Worm (Caenorhabditis elegans) whole organism, L3 larva: ENCODE data around the gene R07E3.7.

Source experiments
- R02D3.7 ChIP-seq: fragments of 150-350 bp; optimal IDR thresholded peaks from 2 replicates; lab custom pipeline; 2014; ENCODE audit warnings: missing biosample characterization, missing genetic modification characterization
- ceh-16 ChIP-seq: sonication (generic microtip); optimal IDR thresholded peaks from 2 replicates; lab custom pipeline; 2017; ENCODE audit warnings: missing biosample characterization, missing genetic modification characterization
- ceh-82 ChIP-seq: fragments of 150-350 bp; optimal IDR thresholded peaks from 2 replicates; lab custom pipeline; 2014; ENCODE audit warnings: missing biosample characterization, missing genetic modification characterization
- ceh-9 ChIP-seq: sonication (generic microtip); optimal IDR thresholded peaks from 2 replicates; lab custom pipeline; 2018; ENCODE audit warnings: missing biosample characterization, missing genetic modification characterization
- daf-12 ChIP-seq: fragments of 150-350 bp; optimal IDR thresholded peaks from 2 replicates; lab custom pipeline; 2014; ENCODE audit warnings: missing biosample characterization, missing genetic modification reagents, missing genetic modification characterization
- egl-27 ChIP-seq: sonication (generic microtip); optimal IDR thresholded peaks from 4 replicates; lab custom pipeline; 2017; ENCODE audit warnings: missing biosample characterization, missing genetic modification reagents, missing genetic modification characterization
- egl-5 ChIP-seq: fragments of 150-350 bp; optimal IDR thresholded peaks from 2 replicates; lab custom pipeline; 2017; ENCODE audit warnings: missing biosample characterization, missing genetic modification reagents, missing genetic modification characterization, inconsistent platforms
- elt-1 ChIP-seq: fragments of 150-350 bp; optimal IDR thresholded peaks from 2 replicates; lab custom pipeline; 2014; ENCODE audit warnings: missing biosample characterization, missing genetic modification characterization
- elt-2 ChIP-seq: sonication (generic microtip); optimal IDR thresholded peaks from 2 replicates; lab custom pipeline; 2016; ENCODE audit warnings: missing genetic modification reagents, mild to moderate bottlenecking, missing genetic modification characterization, missing compliant biosample characterization
- eor-1 ChIP-seq, 2 experiments: fragments of 150-350 bp; optimal IDR thresholded peaks; 2 replicates each; lab custom pipeline; 2014 to 2018; ENCODE audit warnings: missing biosample characterization in 2 of 2, missing genetic modification characterization in 2 of 2
- fkh-10 ChIP-seq: sonication (generic microtip); optimal IDR thresholded peaks from 2 replicates; lab custom pipeline; 2017; ENCODE audit warnings: missing biosample characterization, missing genetic modification reagents, missing genetic modification characterization
- fkh-2 ChIP-seq: fragments of 150-350 bp; optimal IDR thresholded peaks from 2 replicates; lab custom pipeline; 2014; ENCODE audit warnings: missing biosample characterization, missing genetic modification reagents, missing genetic modification characterization
- hmg-11 ChIP-seq: sonication (generic microtip); optimal IDR thresholded peaks from 2 replicates; lab custom pipeline; 2016; ENCODE audit warnings: missing genetic modification characterization, missing compliant biosample characterization
- jun-1 ChIP-seq: fragments of 150-350 bp; optimal IDR thresholded peaks from 2 replicates; lab custom pipeline; 2014; ENCODE audit warnings: missing biosample characterization, missing genetic modification reagents, missing genetic modification characterization
- lin-39 ChIP-seq: fragments of 150-350 bp; optimal IDR thresholded peaks from 2 replicates; lab custom pipeline; 2018; ENCODE audit warnings: missing biosample characterization, missing genetic modification reagents, missing genetic modification characterization
- lsy-12 ChIP-seq: sonication (generic microtip); optimal IDR thresholded peaks from 2 replicates; lab custom pipeline; 2016; ENCODE audit warnings: mild to moderate bottlenecking, missing genetic modification characterization, missing compliant biosample characterization
- mdl-1 ChIP-seq: fragments of 150-350 bp; optimal IDR thresholded peaks from 2 replicates; lab custom pipeline; 2014; ENCODE audit warnings: missing biosample characterization, missing genetic modification characterization
- nfya-1 ChIP-seq: sonication (generic microtip); optimal IDR thresholded peaks from 2 replicates; lab custom pipeline; 2017; ENCODE audit warnings: missing genetic modification characterization, mild to moderate bottlenecking, missing compliant biosample characterization, antibody characterized with exemption, moderate library complexity; ENCODE audit not compliant: insufficient read depth
- nhr-12 ChIP-seq: fragments of 150-350 bp; optimal IDR thresholded peaks from 2 replicates; lab custom pipeline; 2014; ENCODE audit warnings: missing biosample characterization, missing genetic modification characterization
- nhr-23 ChIP-seq: fragments of 150-350 bp; optimal IDR thresholded peaks from 2 replicates; lab custom pipeline; 2014; ENCODE audit warnings: missing biosample characterization, missing genetic modification reagents, missing genetic modification characterization
- nhr-237 ChIP-seq: fragments of 150-350 bp; optimal IDR thresholded peaks from 2 replicates; lab custom pipeline; 2014; ENCODE audit warnings: missing biosample characterization, missing genetic modification characterization
- nhr-25 ChIP-seq: sonication (generic microtip); optimal IDR thresholded peaks from 2 replicates; lab custom pipeline; 2017; ENCODE audit warnings: missing biosample characterization, missing genetic modification characterization
- nhr-43 ChIP-seq: sonication (generic microtip); optimal IDR thresholded peaks from 2 replicates; lab custom pipeline; 2016; ENCODE audit warnings: mild to moderate bottlenecking, missing genetic modification characterization, missing compliant biosample characterization; ENCODE audit not compliant: poor library complexity, severe bottlenecking
- nhr-67 ChIP-seq: fragments of 150-350 bp; optimal IDR thresholded peaks from 2 replicates; lab custom pipeline; 2014; ENCODE audit warnings: missing biosample characterization, missing genetic modification characterization
- nhr-76 ChIP-seq: fragments of 150-350 bp; sonication (generic microtip); optimal IDR thresholded peaks from 5 replicates; lab custom pipeline; 2014; ENCODE audit warnings: missing biosample characterization, missing genetic modification characterization
- nhr-77 ChIP-seq: fragments of 150-350 bp; optimal IDR thresholded peaks from 2 replicates; lab custom pipeline; 2014; ENCODE audit warnings: missing biosample characterization, missing genetic modification characterization
- pha-4 ChIP-seq: fragments of 150-350 bp; optimal IDR thresholded peaks from 2 replicates; lab custom pipeline; 2014; ENCODE audit warnings: missing biosample characterization, missing genetic modification reagents, missing genetic modification characterization
- pqm-1 ChIP-seq: fragments of 150-350 bp; optimal IDR thresholded peaks from 2 replicates; lab custom pipeline; 2017; ENCODE audit warnings: missing biosample characterization, missing genetic modification characterization, inconsistent platforms
- sea-2 ChIP-seq: fragments of 150-350 bp; sonication (generic microtip); optimal IDR thresholded peaks from 4 replicates; lab custom pipeline; 2014; ENCODE audit warnings: missing biosample characterization, missing genetic modification reagents, missing genetic modification characterization
- snpc-4 ChIP-seq: fragments of 150-350 bp; optimal IDR thresholded peaks from 2 replicates; lab custom pipeline; 2014; ENCODE audit warnings: missing biosample characterization, missing genetic modification characterization
- tbx-2 ChIP-seq: sonication (generic microtip); optimal IDR thresholded peaks from 2 replicates; lab custom pipeline; 2016; ENCODE audit warnings: mild to moderate bottlenecking, missing genetic modification characterization, missing compliant biosample characterization
- unc-39 ChIP-seq: sonication (generic microtip); optimal IDR thresholded peaks from 4 replicates; lab custom pipeline; 2017; ENCODE audit warnings: missing biosample characterization, missing genetic modification characterization
- unc-62 ChIP-seq: fragments of 150-350 bp; sonication (generic microtip); optimal IDR thresholded peaks from 4 replicates; lab custom pipeline; 2014; ENCODE audit warnings: missing biosample characterization, missing genetic modification reagents, missing genetic modification characterization
- zag-1 ChIP-seq: fragments of 150-350 bp; optimal IDR thresholded peaks from 2 replicates; lab custom pipeline; 2014; ENCODE audit warnings: missing biosample characterization, missing genetic modification characterization

Gene R07E3.7

ce11 chrX:10327323-10328022, 28.1 kb downstream of the R07E3.7 start, which contains the start of gene acl-5:
Gene acl-5 (minus strand): TSS chrX:10327456.
- TF ChIP-seq lsy-12 (tag; lab: Kevin White, UChicago) (no peak), pqm-1 (tag; lab: Kevin White, UChicago) (peak; percentile 19), elt-2 (tag; lab: Kevin White, UChicago) (peak; percentile 75)

ce11 chrX:10321401-10321800, 34.1 kb downstream of the R07E3.7 start:
- TF ChIP-seq nhr-237 (tag; lab: Kevin White, UChicago): no peak
- TF ChIP-seq R02D3.7 (tag; lab: Kevin White, UChicago): no peak
- no peak for TF ChIP-seq mdl-1 (tag; lab: Kevin White, UChicago)
- TF ChIP-seq hmg-11 (tag; lab: Kevin White, UChicago): no peak
- TF ChIP-seq ceh-16 (tag; lab: Kevin White, UChicago): no peak
- no peak for TF ChIP-seq nhr-25 (tag; lab: Kevin White, UChicago)
- no peak for TF ChIP-seq sea-2
- no peak for TF ChIP-seq pha-4
- no peak for TF ChIP-seq zag-1 (tag; lab: Kevin White, UChicago)
- TF ChIP-seq fkh-2 (tag; lab: Kevin White, UChicago): no peak
- TF ChIP-seq elt-2 (tag; lab: Kevin White, UChicago): no peak
- TF ChIP-seq daf-12 (tag; lab: Kevin White, UChicago): no peak
- no peak for TF ChIP-seq fkh-10 (GFP tag; lab: Kevin White, UChicago)
- TF ChIP-seq nhr-67 (tag; lab: Kevin White, UChicago): no peak
- TF ChIP-seq snpc-4: no peak
- TF ChIP-seq, all 47 proteins: peak for 0

ce11 chrX:10319653-10320052, 35.9 kb downstream of the R07E3.7 start:
- no peak for TF ChIP-seq egl-5 (tag; lab: Kevin White, UChicago)
- no peak for TF ChIP-seq nfya-1 (tag; lab: Kevin White, UChicago)
- TF ChIP-seq pqm-1 (tag; lab: Kevin White, UChicago): no peak
- no peak for TF ChIP-seq lin-39 (tag; lab: Kevin White, UChicago)
- no peak for TF ChIP-seq nhr-12 (tag; lab: Kevin White, UChicago)
- TF ChIP-seq egl-27 (tag; lab: Kevin White, UChicago): no peak
- TF ChIP-seq ceh-9: no peak
- no peak for TF ChIP-seq tbx-2 (tag; lab: Kevin White, UChicago)
- no peak for TF ChIP-seq eor-1 (tag; optimal IDR thresholded peaks at IDR 0.05; lab: Kevin White, UChicago)
- TF ChIP-seq unc-62 (GFP tag; lab: Kevin White, UChicago): no peak
- TF ChIP-seq snpc-4: no peak
- TF ChIP-seq unc-39: no peak
- no peak for TF ChIP-seq mdl-1 (tag; lab: Kevin White, UChicago)
- TF ChIP-seq nhr-77: no peak

- TF ChIP-seq unc-62 (GFP tag; lab: Kevin White, UChicago): no peak
- no peak for TF ChIP-seq nhr-76
- TF ChIP-seq snpc-4: no peak
- no peak for TF ChIP-seq nhr-43 (tag; lab: Kevin White, UChicago)
- TF ChIP-seq nhr-67 (tag; lab: Kevin White, UChicago): no peak
- no peak for TF ChIP-seq jun-1 (tag; lab: Kevin White, UChicago)
- no peak for TF ChIP-seq ceh-82 (tag; lab: Kevin White, UChicago)
- TF ChIP-seq nhr-25 (tag; lab: Kevin White, UChicago): no peak
- TF ChIP-seq fkh-2 (tag; lab: Kevin White, UChicago): no peak
- no peak for TF ChIP-seq hmg-11 (tag; lab: Kevin White, UChicago)
Measured at ce11 chrX:10318437-10318836, 37.1 kb downstream of the R07E3.7 start.

- TF ChIP-seq nhr-23 (peak; percentile 56), nhr-43 (tag; lab: Kevin White, UChicago) (peak; percentile 31), daf-12 (tag; lab: Kevin White, UChicago) (no peak), elt-1 (no peak)
- TF ChIP-seq, all 47 proteins: peak for 2
Measured at ce11 chrX:10317565-10317964, 38.0 kb downstream of the R07E3.7 start, which contains the start of gene R07E3.6. Gene R07E3.6 (plus strand): TSS chrX:10317722.
